Worm (Caenorhabditis elegans) whole organism, L4/young adult: Measurements from ENCODE around the gene Y51A2B.8.

Experiments
- W03F9.2 ChIP-seq: fragments of 150-350 bp; optimal IDR thresholded peaks from 2 replicates; lab custom pipeline; 2014; ENCODE audit warnings: missing biosample characterization, missing genetic modification characterization
- dao-5 ChIP-seq: sonication (generic microtip); optimal IDR thresholded peaks from 2 replicates; lab custom pipeline; 2016; ENCODE audit warnings: missing genotype, missing genetic modification characterization, moderate library complexity, missing compliant biosample characterization
- him-1 ChIP-seq: sonication (generic microtip); optimal IDR thresholded peaks from 2 replicates; lab custom pipeline; 2016; ENCODE audit warnings: missing genotype, missing genetic modification reagents, missing genetic modification characterization, missing compliant biosample characterization

The Y51A2B.8 gene

ce11 chrV:18378819-18379218, at the start of gene Y51A2B.8:
Gene Y51A2B.8, plus strand, starts transcription at chrV:18379119.
- no peak for TF ChIP-seq him-1 (tag; lab: Kevin White, UChicago)

ce11 chrV:18331086-18331485, 47.8 kb upstream of the Y51A2B.8 start, which contains the start of gene B0462.4:
Gene B0462.4, minus strand, starts transcription at chrV:18331186.
- TF ChIP-seq dao-5 (tag; lab: Kevin White, UChicago) = no peak
- no peak for TF ChIP-seq him-1 (tag; lab: Kevin White, UChicago)
- TF ChIP-seq W03F9.2 (tag; lab: Kevin White, UChicago) = no peak

ce11 chrV:18337643-18338042, 41.3 kb upstream of the Y51A2B.8 start:
- TF ChIP-seq him-1 (tag; lab: Kevin White, UChicago) (no peak), W03F9.2 (tag; lab: Kevin White, UChicago) (no peak), dao-5 (tag; lab: Kevin White, UChicago) (no peak)

ce11 chrV:18339807-18340206, 39.1 kb upstream of the Y51A2B.8 start, which contains the start of gene C08E8.10:
Gene C08E8.10, minus strand, starts transcription at chrV:18339907.
- TF ChIP-seq dao-5 (tag; lab: Kevin White, UChicago) (no peak), him-1 (tag; lab: Kevin White, UChicago) (no peak), W03F9.2 (tag; lab: Kevin White, UChicago) (no peak)

- TF ChIP-seq dao-5 (tag; lab: Kevin White, UChicago) (no peak), W03F9.2 (tag; lab: Kevin White, UChicago) (no peak), him-1 (tag; lab: Kevin White, UChicago) (no peak)
Observed at ce11 chrV:18344194-18344593, 34.7 kb upstream of the Y51A2B.8 start.

ce11 chrV:18346080-18346479, 32.8 kb upstream of the Y51A2B.8 start:
- TF ChIP-seq him-1 (tag; lab: Kevin White, UChicago) (no peak), dao-5 (tag; lab: Kevin White, UChicago) (no peak), W03F9.2 (tag; lab: Kevin White, UChicago) (peak; percentile 7)

ce11 chrV:18350046-18350445, 28.9 kb upstream of the Y51A2B.8 start, which contains the start of gene C08E8.3:
Gene C08E8.3, plus strand, starts transcription at chrV:18350129.
- TF ChIP-seq W03F9.2 (tag; lab: Kevin White, UChicago) (no peak), dao-5 (tag; lab: Kevin White, UChicago) (no peak), him-1 (tag; lab: Kevin White, UChicago) (no peak)

ce11 chrV:18350721-18351120, 28.2 kb upstream of the Y51A2B.8 start, which contains the start of gene C08E8.11:
Gene C08E8.11, plus strand, starts transcription at chrV:18351021.
- no peak for TF ChIP-seq him-1 (tag; lab: Kevin White, UChicago)
- TF ChIP-seq W03F9.2 (tag; lab: Kevin White, UChicago) = no peak
- no peak for TF ChIP-seq dao-5 (tag; lab: Kevin White, UChicago)

- TF ChIP-seq W03F9.2 (tag; lab: Kevin White, UChicago) (no peak), dao-5 (tag; lab: Kevin White, UChicago) (no peak), him-1 (tag; lab: Kevin White, UChicago) (no peak)
Observed at ce11 chrV:18354299-18354698, 24.6 kb upstream of the Y51A2B.8 start.

ce11 chrV:18355742-18356141, 23.2 kb upstream of the Y51A2B.8 start, which contains the start of gene C08E8.2:
Gene C08E8.2, minus strand, starts transcription at chrV:18355842.
- TF ChIP-seq dao-5 (tag; lab: Kevin White, UChicago) (no peak), W03F9.2 (tag; lab: Kevin White, UChicago) (no peak), him-1 (tag; lab: Kevin White, UChicago) (no peak)

ce11 chrV:18359888-18360287, 19.0 kb upstream of the Y51A2B.8 start, which contains the start of gene C08E8.5:
Gene C08E8.5, minus strand, starts transcription at chrV:18359988.
- TF ChIP-seq W03F9.2 (tag; lab: Kevin White, UChicago) (no peak), dao-5 (tag; lab: Kevin White, UChicago) (no peak), him-1 (tag; lab: Kevin White, UChicago) (no peak)

ce11 chrV:18362402-18362801, 16.5 kb upstream of the Y51A2B.8 start, which contains the start of gene C08E8.1:
Gene C08E8.1, minus strand, starts transcription at chrV:18362502.
- no peak for TF ChIP-seq W03F9.2 (tag; lab: Kevin White, UChicago)
- no peak for TF ChIP-seq him-1 (tag; lab: Kevin White, UChicago)
- TF ChIP-seq dao-5 (tag; lab: Kevin White, UChicago) = no peak

ce11 chrV:18364558-18364957, 14.4 kb upstream of the Y51A2B.8 start, which contains the start of gene C08E8.9:
Gene C08E8.9, plus strand, starts transcription at chrV:18364858.
- TF ChIP-seq dao-5 (tag; lab: Kevin White, UChicago) (no peak), him-1 (tag; lab: Kevin White, UChicago) (no peak), W03F9.2 (tag; lab: Kevin White, UChicago) (no peak)

ce11 chrV:18368322-18368721, 10.6 kb upstream of the Y51A2B.8 start, which contains the start of gene C08E8.6:
Gene C08E8.6, minus strand, starts transcription at chrV:18368422.
- TF ChIP-seq W03F9.2 (tag; lab: Kevin White, UChicago) (no peak), him-1 (tag; lab: Kevin White, UChicago) (no peak), dao-5 (tag; lab: Kevin White, UChicago) (no peak)
